Worm (Caenorhabditis elegans) whole organism, L4/young adult: ENCODE results near the gene chil-23.

Experiments used
- W03F9.2 ChIP-seq: fragments of 150-350 bp; optimal IDR thresholded peaks from 2 replicates; lab custom pipeline; 2014; ENCODE audit warnings: missing biosample characterization, missing genetic modification characterization
- dao-5 ChIP-seq: sonication (generic microtip); optimal IDR thresholded peaks from 2 replicates; lab custom pipeline; 2016; ENCODE audit warnings: missing genotype, missing genetic modification characterization, moderate library complexity, missing compliant biosample characterization
- him-1 ChIP-seq: sonication (generic microtip); optimal IDR thresholded peaks from 2 replicates; lab custom pipeline; 2016; ENCODE audit warnings: missing genotype, missing genetic modification reagents, missing genetic modification characterization, missing compliant biosample characterization

DNA sequence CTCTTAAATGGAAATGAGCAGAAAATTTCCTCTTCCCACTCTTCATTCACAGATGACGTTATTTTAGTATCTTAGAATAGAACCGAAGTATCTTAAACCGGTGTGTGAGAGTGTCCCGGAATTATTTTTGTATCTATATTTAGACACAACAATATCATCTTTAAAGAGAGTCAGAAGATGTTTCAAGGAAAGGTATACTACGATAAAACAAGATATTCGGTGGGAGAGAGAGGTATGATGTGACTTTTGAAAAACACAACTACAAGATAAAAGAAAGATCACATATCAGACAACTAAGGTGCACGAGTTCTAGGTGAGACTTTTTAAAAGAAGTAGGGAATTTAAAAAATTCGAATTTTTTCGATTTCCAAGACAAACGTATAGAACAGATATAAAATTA is 22.2 kb upstream of the chil-23 start:
- TF ChIP-seq him-1 (tag; lab: Kevin White, UChicago), result no peak
- TF ChIP-seq W03F9.2 (tag; lab: Kevin White, UChicago), result no peak
- no peak for TF ChIP-seq dao-5 (tag; lab: Kevin White, UChicago)
